Fruit fly (Drosophila melanogaster) whole organism, embryonic: Measurements from ENCODE around the gene WASp.

ENCODE experiments used
- Atf-2 ChIP-seq: fragments of 200-800 bp; sonication (Bioruptor generic); optimal IDR thresholded peaks from 2 replicates; lab custom pipeline; 2016; ENCODE audit warnings: missing biosample characterization, missing genetic modification characterization
- CG10366 ChIP-seq: fragments of 200-800 bp; sonication (Bioruptor generic); IDR thresholded peaks from 2 replicates; pipeline ENCODE4 v1.3.6; 2022; ENCODE audit warnings: missing biosample characterization, missing genetic modification characterization
- CG13287 ChIP-seq: fragments of 200-800 bp; sonication (Bioruptor generic); IDR thresholded peaks from 2 replicates; pipeline ENCODE4 v1.3.6; 2022; ENCODE audit warnings: missing biosample characterization, missing genetic modification characterization; ENCODE audit not compliant: partially characterized antibody
- CG14441 ChIP-seq: fragments of 200-800 bp; sonication (Bioruptor generic); IDR thresholded peaks from 2 replicates; pipeline ENCODE4 v1.3.6; 2022; ENCODE audit warnings: missing biosample characterization, missing genetic modification characterization
- CG14710 ChIP-seq: fragments of 200-800 bp; sonication (Bioruptor generic); optimal IDR thresholded peaks from 3 replicates; lab custom pipeline; 2019; ENCODE audit warnings: missing biosample characterization, mild to moderate bottlenecking, missing genetic modification characterization, moderate library complexity
- CG1529 ChIP-seq: fragments of 200-800 bp; sonication (Bioruptor generic); optimal IDR thresholded peaks from 3 replicates; lab custom pipeline; 2018; ENCODE audit warnings: missing biosample characterization, missing genetic modification characterization
- CG2678 ChIP-seq: fragments of 200-800 bp; sonication (Bioruptor generic); optimal IDR thresholded peaks from 3 replicates; lab custom pipeline; 2019; ENCODE audit warnings: missing biosample characterization, mild to moderate bottlenecking, missing genetic modification characterization, moderate library complexity
- CG31441 ChIP-seq: fragments of 200-800 bp; sonication (Bioruptor generic); IDR thresholded peaks from 2 replicates; pipeline ENCODE4 v1.3.6; 2022; ENCODE audit warnings: missing biosample characterization, missing genetic modification characterization
- CG32532 ChIP-seq: fragments of 200-800 bp; sonication (Bioruptor generic); IDR thresholded peaks from 2 replicates; pipeline ENCODE4 v1.3.6; 2022; ENCODE audit warnings: missing biosample characterization, missing genetic modification characterization
- CG3281 ChIP-seq: fragments of 200-800 bp; sonication (Bioruptor generic); optimal IDR thresholded peaks from 3 replicates; lab custom pipeline; 2017; ENCODE audit warnings: missing biosample characterization, mild to moderate bottlenecking, missing genetic modification characterization
- CG3407 ChIP-seq: fragments of 200-800 bp; sonication (Bioruptor generic); optimal IDR thresholded peaks from 2 replicates; lab custom pipeline; 2018; ENCODE audit warnings: missing biosample characterization, mild to moderate bottlenecking, missing genetic modification characterization
- CG43689 ChIP-seq: fragments of 200-800 bp; sonication (Bioruptor generic); IDR thresholded peaks from 2 replicates; pipeline ENCODE4 v1.3.6; 2022; ENCODE audit warnings: missing biosample characterization, missing genetic modification characterization
- CG5245 ChIP-seq: fragments of 200-800 bp; sonication (Bioruptor generic); optimal IDR thresholded peaks from 3 replicates; lab custom pipeline; 2016; ENCODE audit warnings: missing biosample characterization, missing genetic modification characterization
- CG6654 ChIP-seq: fragments of 200-800 bp; sonication (Bioruptor generic); optimal IDR thresholded peaks from 2 replicates; lab custom pipeline; 2017; ENCODE audit warnings: missing biosample characterization, mild to moderate bottlenecking, missing genetic modification characterization
- CG7786 ChIP-seq: fragments of 200-800 bp; sonication (Bioruptor generic); optimal IDR thresholded peaks from 2 replicates; lab custom pipeline; 2016; ENCODE audit warnings: missing biosample characterization, missing genetic modification characterization
- CG8089 ChIP-seq: fragments of 200-800 bp; sonication (Bioruptor generic); optimal IDR thresholded peaks from 3 replicates; lab custom pipeline; 2016; ENCODE audit warnings: missing biosample characterization, missing genetic modification characterization
- CG8944 ChIP-seq: fragments of 200-800 bp; sonication (Bioruptor generic); optimal IDR thresholded peaks from 3 replicates; lab custom pipeline; 2016; ENCODE audit warnings: missing biosample characterization, missing genetic modification characterization
- CG9727 ChIP-seq: fragments of 200-800 bp; sonication (Bioruptor generic); optimal IDR thresholded peaks from 3 replicates; lab custom pipeline; 2017; ENCODE audit warnings: missing biosample characterization, mild to moderate bottlenecking, missing genetic modification characterization
- E2f1 ChIP-seq: fragments of 200-800 bp; sonication (Bioruptor generic); IDR thresholded peaks from 2 replicates; pipeline ENCODE4 v1.3.6; 2022; ENCODE audit warnings: missing biosample characterization, missing genetic modification characterization
- Ets97D ChIP-seq: fragments of 200-800 bp; sonication (Bioruptor generic); optimal IDR thresholded peaks from 3 replicates; lab custom pipeline; 2016; ENCODE audit warnings: missing biosample characterization, missing genetic modification characterization
- HLH4C ChIP-seq: fragments of 200-800 bp; sonication (Bioruptor generic); IDR thresholded peaks from 3 replicates; pipeline ENCODE4 v1.3.6; 2022; ENCODE audit warnings: missing biosample characterization, missing genetic modification characterization; ENCODE audit not compliant: partially characterized antibody
- Hr39 ChIP-seq: fragments of >200 bp; optimal IDR thresholded peaks from 2 replicates; lab custom pipeline; 2017
- Hsf ChIP-seq: fragments of 200-800 bp; sonication (Bioruptor generic); optimal IDR thresholded peaks from 3 replicates; lab custom pipeline; 2016; ENCODE audit warnings: missing biosample characterization, missing genetic modification characterization
- Mes4 ChIP-seq: fragments of 200-800 bp; sonication (Bioruptor generic); optimal IDR thresholded peaks from 2 replicates; lab custom pipeline; 2016; ENCODE audit warnings: missing biosample characterization, missing genetic modification characterization
- NK7.1 ChIP-seq: fragments of 200-800 bp; sonication (Bioruptor generic); optimal IDR thresholded peaks from 3 replicates; lab custom pipeline; 2016; ENCODE audit warnings: missing biosample characterization, missing genetic modification characterization
- Nf-YB ChIP-seq: fragments of 200-800 bp; sonication (Bioruptor generic); optimal IDR thresholded peaks from 3 replicates; lab custom pipeline; 2019; ENCODE audit warnings: missing biosample characterization, mild to moderate bottlenecking, missing genetic modification characterization, moderate library complexity
- Pdp1 ChIP-seq, 2 experiments: fragments of 200-800 bp; sonication (Bioruptor generic); optimal IDR thresholded peaks; 3 replicates each; lab custom pipeline; 2016; ENCODE audit warnings: missing biosample characterization in 2 of 2, missing genetic modification characterization in 2 of 2, mild to moderate bottlenecking in 1 of 2, moderate library complexity in 1 of 2
- Xrp1 ChIP-seq: fragments of 200-800 bp; sonication (Bioruptor generic); IDR thresholded peaks from 2 replicates; pipeline ENCODE4 v1.3.6; 2022; ENCODE audit warnings: missing biosample characterization, missing genetic modification characterization
- aop ChIP-seq: fragments of 200-800 bp; sonication (Bioruptor generic); IDR thresholded peaks from 2 replicates; pipeline ENCODE4 v1.3.6; 2022; ENCODE audit warnings: missing biosample characterization, missing genetic modification characterization
- chm ChIP-seq: fragments of 200-800 bp; sonication (Bioruptor generic); IDR thresholded peaks from 2 replicates; pipeline ENCODE4 v1.3.6; 2022; ENCODE audit warnings: missing biosample characterization, missing genetic modification characterization
- cwo ChIP-seq: fragments of 200-800 bp; sonication (Bioruptor generic); optimal IDR thresholded peaks from 3 replicates; lab custom pipeline; 2017; ENCODE audit warnings: missing biosample characterization, missing genetic modification characterization, mild to moderate bottlenecking, moderate library complexity, missing genetic modification reagents
- dmrt99B ChIP-seq: fragments of 200-800 bp; sonication (Bioruptor generic); optimal IDR thresholded peaks from 2 replicates; lab custom pipeline; 2018; ENCODE audit warnings: missing biosample characterization, mild to moderate bottlenecking, missing genetic modification characterization, moderate library complexity
- fd64A ChIP-seq: fragments of 200-800 bp; sonication (Bioruptor generic); optimal IDR thresholded peaks from 3 replicates; lab custom pipeline; 2018; ENCODE audit warnings: missing biosample characterization, mild to moderate bottlenecking, missing genetic modification characterization
- gsb-n ChIP-seq: fragments of 200-800 bp; sonication (Bioruptor generic); optimal IDR thresholded peaks from 3 replicates; lab custom pipeline; 2018; ENCODE audit warnings: missing biosample characterization, mild to moderate bottlenecking, missing genetic modification characterization
- ham ChIP-seq: fragments of 200-800 bp; sonication (Bioruptor generic); IDR thresholded peaks from 2 replicates; pipeline ENCODE4 v1.3.6; 2022; ENCODE audit warnings: missing biosample characterization, missing genetic modification characterization
- lbe ChIP-seq: fragments of 200-800 bp; sonication (Bioruptor generic); optimal IDR thresholded peaks from 2 replicates; lab custom pipeline; 2016; ENCODE audit warnings: missing biosample characterization, mild to moderate bottlenecking, missing genetic modification characterization
- maf-S ChIP-seq: fragments of 200-800 bp; sonication (Bioruptor generic); optimal IDR thresholded peaks from 2 replicates; lab custom pipeline; 2016; ENCODE audit warnings: missing biosample characterization, missing genetic modification characterization
- mirr ChIP-seq: fragments of 200-800 bp; sonication (Bioruptor generic); optimal IDR thresholded peaks from 3 replicates; lab custom pipeline; 2018; ENCODE audit warnings: missing biosample characterization, mild to moderate bottlenecking, missing genetic modification characterization
- pan ChIP-seq, 4 experiments: fragments of >200 bp in 3 of 4; fragments of 200-800 bp in 1 of 4; sonication (Bioruptor generic) in 1 of 4; optimal IDR thresholded peaks in 3 of 4; IDR thresholded peaks in 1 of 4; 2 replicates each; pipeline versions ENCODE4 v1.3.6 to Lab custom; 2017 to 2022; ENCODE audit warnings: missing biosample characterization in 2 of 4, missing genetic modification characterization in 2 of 4, mixed read lengths in 1 of 4
- prd ChIP-seq, 3 experiments: fragments of >200 bp in 2 of 3; fragments of 200-800 bp in 1 of 3; sonication (Bioruptor generic) in 1 of 3; optimal IDR thresholded peaks in 2 of 3; IDR thresholded peaks in 1 of 3; 2 replicates in 2 of 3; 3 replicates in 1 of 3; pipeline versions ENCODE4 v1.3.6 to Lab custom; 2017 to 2022; ENCODE audit warnings: missing biosample characterization in 1 of 3, missing genetic modification characterization in 1 of 3
- psq ChIP-seq: fragments of 200-800 bp; sonication (Bioruptor generic); optimal IDR thresholded peaks from 2 replicates; lab custom pipeline; 2017; ENCODE audit warnings: missing biosample characterization, missing genetic modification characterization
- rib ChIP-seq: fragments of 200-800 bp; sonication (Bioruptor generic); IDR thresholded peaks from 2 replicates; pipeline ENCODE4 v1.3.6; 2022; ENCODE audit warnings: missing biosample characterization, missing genetic modification characterization
- ro ChIP-seq: fragments of 200-800 bp; sonication (Bioruptor generic); IDR thresholded peaks from 2 replicates; pipeline ENCODE4 v1.3.6; 2022; ENCODE audit warnings: missing biosample characterization, missing genetic modification characterization
- sd ChIP-seq: fragments of 200-800 bp; sonication (Bioruptor generic); optimal IDR thresholded peaks from 3 replicates; lab custom pipeline; 2018; ENCODE audit warnings: missing biosample characterization, mild to moderate bottlenecking, missing genetic modification characterization, moderate library complexity
- sob ChIP-seq: fragments of 200-800 bp; sonication (Bioruptor generic); IDR thresholded peaks from 2 replicates; pipeline ENCODE4 v1.3.6; 2022; ENCODE audit warnings: missing biosample characterization, missing genetic modification characterization
- stwl ChIP-seq: fragments of 200-800 bp; sonication (Bioruptor generic); optimal IDR thresholded peaks from 3 replicates; lab custom pipeline; 2018; ENCODE audit warnings: missing biosample characterization, mild to moderate bottlenecking, missing genetic modification characterization, moderate library complexity
- tap ChIP-seq: fragments of 200-800 bp; optimal IDR thresholded peaks from 3 replicates; lab custom pipeline; 2019; ENCODE audit warnings: missing biosample characterization, mild to moderate bottlenecking, missing genetic modification characterization, moderate library complexity
- tin ChIP-seq: fragments of 200-800 bp; sonication (Bioruptor generic); optimal IDR thresholded peaks from 3 replicates; lab custom pipeline; 2016; ENCODE audit warnings: missing biosample characterization, missing genetic modification characterization
- toy ChIP-seq: fragments of 200-800 bp; sonication (Bioruptor generic); IDR thresholded peaks from 2 replicates; pipeline ENCODE4 v1.3.6; 2022; ENCODE audit warnings: missing biosample characterization, missing genetic modification characterization
- wor ChIP-seq: fragments of 200-800 bp; sonication (Bioruptor generic); IDR thresholded peaks from 2 replicates; pipeline ENCODE4 v1.3.6; 2022; ENCODE audit warnings: missing biosample characterization, missing genetic modification characterization
- zf30C ChIP-seq: fragments of 200-800 bp; sonication (Bioruptor generic); optimal IDR thresholded peaks from 3 replicates; lab custom pipeline; 2018; ENCODE audit warnings: missing biosample characterization, mild to moderate bottlenecking, missing genetic modification characterization

Gene WASp

DNA sequence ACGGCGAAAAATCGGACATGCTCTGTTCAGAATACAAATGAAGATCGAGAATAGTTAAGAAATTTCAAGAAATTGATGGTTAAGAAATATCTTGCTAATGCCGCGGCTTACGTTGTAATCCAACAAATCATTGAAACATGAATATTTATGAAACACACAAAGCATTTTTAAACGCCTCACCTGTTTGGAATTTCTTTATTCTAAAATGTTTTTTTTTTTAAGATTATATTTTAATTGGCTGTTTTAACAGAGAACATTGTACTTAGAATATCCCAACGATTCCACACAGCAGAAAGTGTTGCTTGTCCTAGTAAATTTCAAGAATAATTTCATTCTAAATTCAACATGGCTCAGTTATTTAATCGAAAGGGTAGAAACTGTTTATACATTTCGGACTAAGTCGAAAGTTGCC lies 20.1 kb upstream of the WASp start (continued):
- TF ChIP-seq ro (GFP tag; lab: Robert Waterston, UW) (no peak), maf-S (GFP tag; lab: Kevin White, UChicago) (no peak), CG10366 (GFP tag; lab: Robert Waterston, UW) (no peak), cwo (GFP tag; lab: Kevin White, UChicago) (no peak), sd (tag; lab: Kevin White, UChicago) (no peak), CG32532 (GFP tag; lab: Robert Waterston, UW) (no peak), tap (no peak), CG9727 (GFP tag; lab: Kevin White, UChicago) (peak; percentile 8), E2f1 (GFP tag; lab: Robert Waterston, UW) (no peak), rib (GFP tag; lab: Robert Waterston, UW) (no peak), CG14710 (tag; lab: Kevin White, UChicago) (peak; percentile 31), CG31441 (GFP tag; lab: Robert Waterston, UW) (peak; percentile 48), Ets97D (GFP tag; lab: Kevin White, UChicago) (no peak), CG6654 (GFP tag; lab: Kevin White, UChicago) (no peak), Mes4 (GFP tag; lab: Kevin White, UChicago) (no peak), pan (optimal IDR thresholded peaks at IDR 0.05; lab: Kevin White, UChicago) (no peak), pan (GFP tag; optimal IDR thresholded peaks at IDR 0.05 in 1 of 2, IDR thresholded peaks at IDR 0.05 in 1 of 2) (no peak), ham (GFP tag; lab: Robert Waterston, UW) (no peak), CG14441 (GFP tag; lab: Robert Waterston, UW) (no peak), HLH4C (GFP tag; lab: Robert Waterston, UW) (no peak), Nf-YB (GFP tag; lab: Kevin White, UChicago) (no peak), CG43689 (GFP tag; lab: Robert Waterston, UW) (no peak), NK7.1 (GFP tag; lab: Kevin White, UChicago) (no peak), CG2678 (tag; lab: Kevin White, UChicago) (peak; percentile 17), toy (GFP tag; lab: Robert Waterston, UW) (no peak), Atf-2 (GFP tag; lab: Kevin White, UChicago) (no peak), CG8944 (GFP tag; lab: Kevin White, UChicago) (no peak), CG5245 (GFP tag; lab: Kevin White, UChicago) (no peak), Hsf (GFP tag; lab: Kevin White, UChicago) (peak; percentile 4), zf30C (GFP tag; lab: Kevin White, UChicago) (peak; percentile 37), Xrp1 (0 out of 2 replicates have a peak, but pooled peaks have one; percentile 17), wor (GFP tag; lab: Robert Waterston, UW) (no peak), CG1529 (GFP tag; lab: Kevin White, UChicago) (peak; percentile 28), mirr (GFP tag; lab: Kevin White, UChicago) (no peak), prd (optimal IDR thresholded peaks at IDR 0.05; lab: Kevin White, UChicago) (no peak), prd (GFP tag; IDR thresholded peaks at IDR 0.05; lab: Robert Waterston, UW) (no peak), Pdp1 (GFP tag; optimal IDR thresholded peaks at IDR 0.05; lab: Kevin White, UChicago) (no peak), fd64A (GFP tag; lab: Kevin White, UChicago) (no peak), tin (peak; percentile 18), psq (no peak), Hr39 (lab: Kevin White, UChicago) (no peak), dmrt99B (peak; percentile 5), CG3407 (GFP tag; lab: Kevin White, UChicago) (no peak), CG7786 (GFP tag; lab: Kevin White, UChicago) (no peak), lbe (GFP tag; lab: Kevin White, UChicago) (no peak), sob (GFP tag; lab: Robert Waterston, UW) (no peak), aop (GFP tag; lab: Robert Waterston, UW) (no peak), CG8089 (GFP tag; lab: Kevin White, UChicago) (no peak), CG13287 (GFP tag; lab: Robert Waterston, UW) (no peak), stwl (tag; lab: Kevin White, UChicago) (no peak), gsb-n (tag; lab: Kevin White, UChicago) (no peak), chm (no peak), CG3281 (GFP tag; lab: Kevin White, UChicago) (no peak)
